Fruit fly (Drosophila melanogaster): ENCODE results near the gene CG14540.

Gene CG14540

dm6 chr3R:26008892-26009539 lies 49.9 kb downstream of the CG14540 start (continued):
- no peak for TF ChIP-seq CG14860 (GFP tag; IDR thresholded peaks at IDR 0.05; ENCODE audit: partially characterized antibody)
- peak; percentile 50 for TF ChIP-seq NC2α (GFP tag; optimal IDR thresholded peaks at IDR 0.05)
- peak; percentile 6 for TF ChIP-seq CG7928 (GFP tag; optimal IDR thresholded peaks at IDR 0.05)
- TF ChIP-seq btn (GFP tag; optimal IDR thresholded peaks at IDR 0.05) = peak; percentile 84
- TF ChIP-seq CG3838 (GFP tag; optimal IDR thresholded peaks at IDR 0.05) = peak; percentile 55
- TF ChIP-seq bcd (GFP tag; optimal IDR thresholded peaks at IDR 0.05) = peak; percentile 88
- no peak for TF ChIP-seq BEAF-32 (GFP tag; optimal IDR thresholded peaks at IDR 0.05)
- peak; percentile 73 for TF ChIP-seq CG31388 (GFP tag; optimal IDR thresholded peaks at IDR 0.05)
- TF ChIP-seq CG33213 (GFP tag; optimal IDR thresholded peaks at IDR 0.05) = peak; percentile 80
- TF ChIP-seq CG6254 (GFP tag; optimal IDR thresholded peaks at IDR 0.05) = peak; percentile 79
- no peak for TF ChIP-seq CG7963 (GFP tag; IDR thresholded peaks at IDR 0.05; ENCODE audit: partially characterized antibody)
- peak; percentile 91 for TF ChIP-seq unpg (GFP tag; optimal IDR thresholded peaks at IDR 0.05)
- peak; percentile 88 for TF ChIP-seq CG14710 (tag; optimal IDR thresholded peaks at IDR 0.05)
- TF ChIP-seq CG3995 (GFP tag; optimal IDR thresholded peaks at IDR 0.05) = peak; percentile 29

DNA sequence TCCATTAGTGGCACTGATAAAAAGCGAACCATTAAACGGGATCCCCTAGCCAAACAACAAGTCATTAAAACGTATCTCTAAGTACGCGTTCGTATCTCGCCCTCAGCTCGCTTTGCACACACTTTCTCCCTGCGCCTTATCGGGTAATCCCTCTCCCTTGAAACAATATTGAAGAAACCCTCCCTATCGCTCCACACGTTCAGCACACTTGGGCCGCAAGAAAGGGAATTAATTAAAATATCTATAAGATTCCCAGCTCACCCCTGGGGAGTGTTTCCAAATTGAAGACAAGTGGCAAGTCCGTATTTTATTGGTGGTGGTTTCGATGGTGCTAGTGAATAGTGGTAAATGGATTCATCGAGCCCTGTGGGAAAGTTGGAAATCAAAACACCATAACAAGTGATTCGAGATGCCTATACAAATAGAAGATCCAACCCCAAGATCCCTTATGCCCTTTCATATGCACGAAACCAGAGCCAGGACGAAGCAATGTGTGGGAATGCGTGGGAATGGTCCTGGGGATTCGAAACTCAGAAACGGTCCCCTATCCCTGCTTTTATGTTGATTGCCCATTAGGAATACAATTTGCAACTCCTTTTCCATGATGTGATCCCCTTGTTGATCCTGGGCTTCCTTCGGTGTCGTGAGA lies 50.8 kb downstream of the CG14540 start:
- TF ChIP-seq sens (GFP tag) = peak; percentile 72
- TF ChIP-seq MESR4 (GFP tag; optimal IDR thresholded peaks at IDR 0.05) = no peak
- no peak for TF ChIP-seq ara (GFP tag; IDR thresholded peaks at IDR 0.05)
- TF ChIP-seq CG15601 (tag; optimal IDR thresholded peaks at IDR 0.05) = no peak
- peak; percentile 87 for TF ChIP-seq HLHmδ (GFP tag; optimal IDR thresholded peaks at IDR 0.05)
- TF ChIP-seq bab2 (GFP tag; optimal IDR thresholded peaks at IDR 0.05) = no peak
- peak; percentile 24 for TF ChIP-seq Blimp-1 (GFP tag; optimal IDR thresholded peaks at IDR 0.05)
- TF ChIP-seq CG32772 (GFP tag; IDR thresholded peaks at IDR 0.05) = no peak
- no peak for TF ChIP-seq pfk (GFP tag; optimal IDR thresholded peaks at IDR 0.05)
- no peak for TF ChIP-seq phol (tag; optimal IDR thresholded peaks at IDR 0.05)
- TF ChIP-seq NC2β (GFP tag; optimal IDR thresholded peaks at IDR 0.05) = no peak
- TF ChIP-seq oc (tag; optimal IDR thresholded peaks at IDR 0.05) = peak; percentile 48
- TF ChIP-seq ATbp (GFP tag; optimal IDR thresholded peaks at IDR 0.05) = no peak
- peak; percentile 8 for TF ChIP-seq D (optimal IDR thresholded peaks at IDR 0.05)
- TF ChIP-seq D (GFP tag; optimal IDR thresholded peaks at IDR 0.05) = no peak
- peak; percentile 89 for TF ChIP-seq nerfin-1 (tag; optimal IDR thresholded peaks at IDR 0.05)
- TF ChIP-seq grn (GFP tag; optimal IDR thresholded peaks at IDR 0.05) = peak; percentile 8
- peak; percentile 93 for TF ChIP-seq pros (GFP tag; optimal IDR thresholded peaks at IDR 0.05)
- no peak for TF ChIP-seq knrl (GFP tag; IDR thresholded peaks at IDR 0.05; ENCODE audit: partially characterized antibody)
- TF ChIP-seq CG7745 (tag; optimal IDR thresholded peaks at IDR 0.05) = peak; percentile 36
- peak; percentile 24; the same call in 1 of the 2 replicates for TF ChIP-seq vvl (GFP tag; IDR thresholded peaks at IDR 0.05)
- no peak for TF ChIP-seq lov (optimal IDR thresholded peaks at IDR 0.05)
- 0 out of 3 replicates have a peak, but pooled peaks have one; percentile 9 for TF ChIP-seq lov (GFP tag; IDR thresholded peaks at IDR 0.05)
- no peak for TF ChIP-seq gsb (GFP tag; IDR thresholded peaks at IDR 0.05)
- no peak for TF ChIP-seq row (GFP tag; IDR thresholded peaks at IDR 0.05)
